Fruit fly (Drosophila melanogaster) whole organism, embryonic: ENCODE measurements around the gene CG42514.

ENCODE experiments used
- CG10462 ChIP-seq: fragments of 200-800 bp; sonication (Bioruptor generic); optimal IDR thresholded peaks from 2 replicates; lab custom pipeline; 2016; ENCODE audit warnings: missing biosample characterization, missing genetic modification characterization
- CG10543 ChIP-seq: fragments of 200-800 bp; sonication (Bioruptor generic); optimal IDR thresholded peaks from 3 replicates; lab custom pipeline; 2017; ENCODE audit warnings: missing biosample characterization, mild to moderate bottlenecking, missing genetic modification characterization, moderate library complexity
- CG10565 ChIP-seq: fragments of 200-800 bp; sonication (Bioruptor generic); optimal IDR thresholded peaks from 3 replicates; lab custom pipeline; 2016; ENCODE audit warnings: missing biosample characterization, mild to moderate bottlenecking, missing genetic modification characterization
- CG11085 ChIP-seq: fragments of 200-800 bp; sonication (Bioruptor generic); IDR thresholded peaks from 2 replicates; pipeline ENCODE4 v1.3.6; 2022; ENCODE audit warnings: missing biosample characterization, missing genetic modification characterization
- CG12155 ChIP-seq: fragments of 200-800 bp; sonication (Bioruptor generic); optimal IDR thresholded peaks from 3 replicates; lab custom pipeline; 2016; ENCODE audit warnings: missing biosample characterization, missing genetic modification characterization
- CG13287 ChIP-seq: fragments of 200-800 bp; sonication (Bioruptor generic); IDR thresholded peaks from 2 replicates; pipeline ENCODE4 v1.3.6; 2022; ENCODE audit warnings: missing biosample characterization, missing genetic modification characterization; ENCODE audit not compliant: partially characterized antibody
- CG14710 ChIP-seq: fragments of 200-800 bp; sonication (Bioruptor generic); optimal IDR thresholded peaks from 3 replicates; lab custom pipeline; 2019; ENCODE audit warnings: missing biosample characterization, mild to moderate bottlenecking, missing genetic modification characterization, moderate library complexity
- CG15601 ChIP-seq: fragments of 200-800 bp; sonication (Bioruptor generic); optimal IDR thresholded peaks from 3 replicates; lab custom pipeline; 2019; ENCODE audit warnings: missing biosample characterization, mild to moderate bottlenecking, missing genetic modification characterization, moderate library complexity
- CG17361 ChIP-seq: fragments of 200-800 bp; sonication (Bioruptor generic); IDR thresholded peaks from 3 replicates; pipeline ENCODE4 v1.3.6; 2022; ENCODE audit warnings: missing biosample characterization, missing genetic modification characterization
- CG18619 ChIP-seq: fragments of 200-800 bp; sonication (Bioruptor generic); optimal IDR thresholded peaks from 3 replicates; lab custom pipeline; 2017; ENCODE audit warnings: missing biosample characterization, mild to moderate bottlenecking, missing genetic modification characterization
- CG30403 ChIP-seq: fragments of 200-800 bp; sonication (Bioruptor generic); optimal IDR thresholded peaks from 3 replicates; lab custom pipeline; 2016; ENCODE audit warnings: missing biosample characterization, missing genetic modification characterization
- CG31365 ChIP-seq: fragments of 200-800 bp; sonication (Bioruptor generic); optimal IDR thresholded peaks from 2 replicates; lab custom pipeline; 2018; ENCODE audit warnings: missing biosample characterization, mild to moderate bottlenecking, missing genetic modification characterization
- CG31388 ChIP-seq: fragments of 200-800 bp; sonication (Bioruptor generic); optimal IDR thresholded peaks from 2 replicates; lab custom pipeline; 2016; ENCODE audit warnings: missing biosample characterization, missing genetic modification characterization
- CG6689 ChIP-seq: fragments of 200-800 bp; sonication (Bioruptor generic); IDR thresholded peaks from 2 replicates; pipeline ENCODE4 v1.3.6; 2022; ENCODE audit warnings: missing biosample characterization, missing genetic modification characterization
- CG6791 ChIP-seq: fragments of 200-800 bp; sonication (Bioruptor generic); IDR thresholded peaks from 3 replicates; pipeline ENCODE4 v1.3.6; 2022; ENCODE audit warnings: missing biosample characterization, missing genetic modification characterization; ENCODE audit not compliant: partially characterized antibody
- Camta ChIP-seq: fragments of 200-800 bp; sonication (Bioruptor generic); optimal IDR thresholded peaks from 2 replicates; lab custom pipeline; 2016; ENCODE audit warnings: missing biosample characterization, missing genetic modification characterization
- Deaf1 ChIP-seq: fragments of 200-800 bp; optimal IDR thresholded peaks from 3 replicates; lab custom pipeline; 2019; ENCODE audit warnings: missing biosample characterization, mild to moderate bottlenecking, missing genetic modification characterization, moderate library complexity
- Dfd ChIP-seq, 2 experiments: fragments of >200 bp; optimal IDR thresholded peaks; 2 replicates each; lab custom pipeline; 2017; ENCODE audit warnings: missing biosample characterization in 2 of 2, missing genetic modification characterization in 2 of 2
- Doc3 ChIP-seq: fragments of 200-800 bp; sonication (Bioruptor generic); IDR thresholded peaks from 3 replicates; pipeline ENCODE4 v1.3.6; 2022; ENCODE audit warnings: missing biosample characterization, missing genetic modification characterization; ENCODE audit not compliant: partially characterized antibody
- E2f1 ChIP-seq: fragments of 200-800 bp; sonication (Bioruptor generic); IDR thresholded peaks from 2 replicates; pipeline ENCODE4 v1.3.6; 2022; ENCODE audit warnings: missing biosample characterization, missing genetic modification characterization
- Fer2 ChIP-seq: fragments of 200-800 bp; sonication (Bioruptor generic); optimal IDR thresholded peaks from 2 replicates; lab custom pipeline; 2018; ENCODE audit warnings: missing biosample characterization, mild to moderate bottlenecking, missing genetic modification characterization, moderate library complexity
- Fer3 ChIP-seq: fragments of 200-800 bp; sonication (Bioruptor generic); optimal IDR thresholded peaks from 2 replicates; lab custom pipeline; 2018; ENCODE audit warnings: missing biosample characterization, mild to moderate bottlenecking, missing genetic modification characterization, moderate library complexity
- GATAe ChIP-seq: fragments of 200-800 bp; sonication (Bioruptor generic); conservative IDR thresholded peaks from 2 replicates; pipeline ENCODE4 v1.3.6; 2022; ENCODE audit warnings: missing biosample characterization, missing genetic modification characterization
- H15 ChIP-seq: fragments of 200-800 bp; sonication (Bioruptor generic); IDR thresholded peaks from 3 replicates; pipeline ENCODE4 v1.3.6; 2022; ENCODE audit warnings: missing biosample characterization, missing genetic modification characterization
- Jarid2 ChIP-seq: fragments of 200-800 bp; sonication (Bioruptor generic); optimal IDR thresholded peaks from 3 replicates; lab custom pipeline; 2017; ENCODE audit warnings: mild to moderate bottlenecking, missing biosample characterization, missing genetic modification reagents, missing genetic modification characterization
- Lpt ChIP-seq: fragments of >200 bp; optimal IDR thresholded peaks from 2 replicates; lab custom pipeline; 2018; ENCODE audit warnings: missing biosample characterization, missing genetic modification characterization
- Ssrp ChIP-seq: fragments of 200-800 bp; sonication (Bioruptor generic); optimal IDR thresholded peaks from 2 replicates; lab custom pipeline; 2018; ENCODE audit warnings: missing biosample characterization, mild to moderate bottlenecking, missing genetic modification characterization, moderate library complexity
- ato ChIP-seq: fragments of 200-800 bp; sonication (Bioruptor generic); IDR thresholded peaks from 2 replicates; pipeline ENCODE4 v1.3.6; 2022; ENCODE audit warnings: missing biosample characterization, missing genetic modification characterization; ENCODE audit not compliant: partially characterized antibody
- chif ChIP-seq, 2 experiments: fragments of 200-800 bp; sonication (Bioruptor generic); optimal IDR thresholded peaks; 3 replicates each; lab custom pipeline; 2016; ENCODE audit warnings: missing biosample characterization in 2 of 2, missing genetic modification characterization in 2 of 2
- corto ChIP-seq: fragments of 200-800 bp; sonication (Bioruptor generic); optimal IDR thresholded peaks from 2 replicates; lab custom pipeline; 2016; ENCODE audit warnings: missing biosample characterization, mild to moderate bottlenecking, missing genetic modification characterization, moderate library complexity
- gcm2 ChIP-seq: fragments of 200-800 bp; sonication (Bioruptor generic); optimal IDR thresholded peaks from 2 replicates; lab custom pipeline; 2016; ENCODE audit warnings: missing biosample characterization, missing genetic modification characterization
- gfzf ChIP-seq: fragments of 200-800 bp; sonication (Bioruptor generic); optimal IDR thresholded peaks from 2 replicates; lab custom pipeline; 2016; ENCODE audit warnings: missing biosample characterization, mild to moderate bottlenecking, missing genetic modification characterization, moderate library complexity
- gt ChIP-seq: fragments of 200-800 bp; sonication (Bioruptor generic); IDR thresholded peaks from 2 replicates; pipeline ENCODE4 v1.3.6; 2022; ENCODE audit warnings: missing biosample characterization, missing genetic modification characterization
- hb ChIP-seq: fragments of 200-800 bp; sonication (Bioruptor generic); IDR thresholded peaks from 3 replicates; pipeline ENCODE4 v1.3.6; 2022; ENCODE audit warnings: missing biosample characterization, missing genetic modification characterization; ENCODE audit not compliant: partially characterized antibody
- insv ChIP-seq, 2 experiments: fragments of 200-800 bp; sonication (Bioruptor generic); optimal IDR thresholded peaks; 3 replicates each; lab custom pipeline; 2016 to 2018; ENCODE audit warnings: missing biosample characterization in 2 of 2, missing genetic modification characterization in 2 of 2
- inv ChIP-seq: fragments of 200-800 bp; sonication (Bioruptor generic); IDR thresholded peaks from 2 replicates; pipeline ENCODE4 v1.3.6; 2022; ENCODE audit warnings: missing biosample characterization, missing genetic modification characterization; ENCODE audit not compliant: partially characterized antibody
- kni ChIP-seq: fragments of 200-800 bp; sonication (Bioruptor generic); optimal IDR thresholded peaks from 3 replicates; lab custom pipeline; 2017; ENCODE audit warnings: mild to moderate bottlenecking, missing biosample characterization, missing genetic modification reagents, missing genetic modification characterization
- lilli ChIP-seq: fragments of 200-800 bp; sonication (Bioruptor generic); optimal IDR thresholded peaks from 3 replicates; lab custom pipeline; 2016; ENCODE audit warnings: missing biosample characterization, missing genetic modification characterization
- prd ChIP-seq, 3 experiments: fragments of >200 bp in 2 of 3; fragments of 200-800 bp in 1 of 3; sonication (Bioruptor generic) in 1 of 3; optimal IDR thresholded peaks in 2 of 3; IDR thresholded peaks in 1 of 3; 2 replicates in 2 of 3; 3 replicates in 1 of 3; pipeline versions ENCODE4 v1.3.6 to Lab custom; 2017 to 2022; ENCODE audit warnings: missing biosample characterization in 1 of 3, missing genetic modification characterization in 1 of 3
- run ChIP-seq: fragments of 200-800 bp; sonication (Bioruptor generic); optimal IDR thresholded peaks from 3 replicates; lab custom pipeline; 2018; ENCODE audit warnings: missing biosample characterization, mild to moderate bottlenecking, missing genetic modification characterization
- sc ChIP-seq, 3 experiments: fragments of >200 bp in 2 of 3; fragments of 200-800 bp in 1 of 3; sonication (Bioruptor generic) in 1 of 3; optimal IDR thresholded peaks; 2 replicates in 2 of 3; 3 replicates in 1 of 3; lab custom pipeline; 2017; ENCODE audit warnings: mild to moderate bottlenecking in 1 of 3, missing biosample characterization in 1 of 3, missing genetic modification characterization in 1 of 3, missing genetic modification reagents in 1 of 3
- sens ChIP-seq: fragments of 200-800 bp; sonication (Bioruptor generic); peaks from one replicate; lab custom pipeline; 2016; ENCODE audit warnings: missing biosample characterization, missing genetic modification characterization
- seq ChIP-seq: fragments of 200-800 bp; sonication (Bioruptor generic); IDR thresholded peaks from 2 replicates; pipeline ENCODE4 v1.3.6; 2022; ENCODE audit warnings: missing biosample characterization, missing genetic modification characterization
- slp2 ChIP-seq: fragments of 200-800 bp; sonication (Bioruptor generic); optimal IDR thresholded peaks from 2 replicates; lab custom pipeline; 2016; ENCODE audit warnings: missing biosample characterization, missing genetic modification characterization
- sr ChIP-seq: fragments of 200-800 bp; sonication (Bioruptor generic); IDR thresholded peaks from 3 replicates; pipeline ENCODE4 v1.3.6; 2022; ENCODE audit warnings: missing biosample characterization, missing genetic modification characterization
- unpg ChIP-seq: fragments of 200-800 bp; sonication (Bioruptor generic); optimal IDR thresholded peaks from 3 replicates; lab custom pipeline; 2018; ENCODE audit warnings: missing biosample characterization, mild to moderate bottlenecking, missing genetic modification characterization, moderate library complexity
- wek ChIP-seq: fragments of 200-800 bp; sonication (Bioruptor generic); optimal IDR thresholded peaks from 3 replicates; lab custom pipeline; 2018; ENCODE audit warnings: missing biosample characterization, mild to moderate bottlenecking, missing genetic modification characterization, moderate library complexity

CG42514 gene

DNA sequence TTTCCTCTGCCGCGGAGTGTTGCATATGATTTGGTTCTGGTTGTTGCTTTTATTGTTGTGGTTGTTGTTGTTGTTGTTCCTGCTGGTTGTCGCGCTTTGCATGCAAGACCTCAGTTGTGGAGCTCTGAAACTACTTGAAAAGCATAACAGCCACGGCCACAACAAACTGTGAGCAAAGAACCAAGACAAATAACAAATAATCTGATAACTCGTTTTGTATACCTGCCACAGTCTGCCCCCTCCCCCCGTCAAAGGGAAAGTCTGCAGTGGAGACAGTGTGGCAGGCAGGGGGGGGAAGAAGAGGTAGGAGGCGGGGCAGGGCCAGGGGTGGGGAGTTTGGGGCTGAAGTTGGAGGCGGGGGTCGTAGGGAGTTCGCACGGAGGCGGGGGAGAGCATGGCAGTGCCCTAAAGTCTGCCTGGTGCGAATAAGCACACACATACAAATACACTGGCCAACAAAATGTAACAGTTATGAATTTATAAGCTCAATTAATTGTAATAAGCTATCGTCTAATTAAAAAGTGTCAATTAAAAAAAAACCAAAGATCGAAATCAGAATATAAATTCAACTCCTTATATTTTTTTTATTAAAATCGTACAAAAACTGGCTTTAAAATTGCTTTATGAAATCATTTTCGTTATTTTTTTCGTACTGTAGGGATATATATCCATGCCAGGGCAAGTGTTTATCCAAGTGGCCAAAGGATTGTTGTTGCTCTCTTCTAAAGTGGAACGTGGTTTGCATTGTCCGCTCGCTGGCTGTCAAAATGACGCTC is 7.4 kb downstream of the CG42514 start (continued):
- TF ChIP-seq CG31388 (no peak), Fer2 (no peak), chif (GFP tag; optimal IDR thresholded peaks at IDR 0.05; lab: Kevin White, UChicago) (peak in 1 of 2 experiments; percentile 26), hb (GFP tag; lab: Robert Waterston, UW) (no peak), E2f1 (GFP tag; lab: Robert Waterston, UW) (no peak), CG10543 (peak; percentile 7), seq (GFP tag; lab: Robert Waterston, UW) (no peak), sens (GFP tag; lab: Kevin White, UChicago) (peak; percentile 85), H15 (no peak), GATAe (GFP tag; lab: Robert Waterston, UW) (no peak), ato (GFP tag; lab: Robert Waterston, UW) (0 out of 2 replicates have a peak, but pooled peaks have one; percentile 31), Fer3 (no peak), lilli (GFP tag; lab: Kevin White, UChicago) (no peak), CG18619 (GFP tag; lab: Kevin White, UChicago) (no peak), Deaf1 (tag; lab: Kevin White, UChicago) (no peak), Dfd (GFP tag; optimal IDR thresholded peaks at IDR 0.05; lab: Kevin White, UChicago) (no peak), CG6689 (GFP tag; lab: Robert Waterston, UW) (0 out of 2 replicates have a peak, but pooled peaks have one; percentile 14), unpg (peak; percentile 43), gfzf (GFP tag; lab: Kevin White, UChicago) (no peak), sc (optimal IDR thresholded peaks at IDR 0.05; lab: Kevin White, UChicago) (no peak), sc (GFP tag; optimal IDR thresholded peaks at IDR 0.05; lab: Kevin White, UChicago) (peak; percentile 30), run (tag; lab: Kevin White, UChicago) (no peak), CG11085 (GFP tag; lab: Robert Waterston, UW) (no peak), gt (GFP tag; lab: Robert Waterston, UW) (no peak), Jarid2 (no peak), CG31365 (no peak), CG15601 (tag; lab: Kevin White, UChicago) (no peak), CG14710 (peak; percentile 35), Ssrp (tag; lab: Kevin White, UChicago) (peak; percentile 43), prd (optimal IDR thresholded peaks at IDR 0.05; lab: Kevin White, UChicago) (no peak), prd (GFP tag; IDR thresholded peaks at IDR 0.05; lab: Robert Waterston, UW) (no peak; the same call in 2 of the 3 replicates), gcm2 (GFP tag; lab: Kevin White, UChicago) (no peak), Doc3 (GFP tag; lab: Robert Waterston, UW) (no peak), kni (GFP tag; lab: Kevin White, UChicago) (peak; percentile 98), CG17361 (GFP tag; lab: Robert Waterston, UW) (peak; percentile 64), wek (GFP tag; lab: Kevin White, UChicago) (no peak), CG30403 (GFP tag; lab: Kevin White, UChicago) (peak; percentile 33), sr (GFP tag; lab: Robert Waterston, UW) (0 out of 3 replicates have a peak, but pooled peaks have one; percentile 30), Camta (GFP tag; lab: Kevin White, UChicago) (no peak), inv (GFP tag; lab: Robert Waterston, UW) (no peak), CG10565 (GFP tag; lab: Kevin White, UChicago) (no peak), CG13287 (GFP tag; lab: Robert Waterston, UW) (no peak), CG6791 (GFP tag; lab: Robert Waterston, UW) (no peak), CG10462 (GFP tag; lab: Kevin White, UChicago) (no peak), slp2 (GFP tag; lab: Kevin White, UChicago) (no peak), corto (GFP tag; lab: Kevin White, UChicago) (peak; percentile 34), Lpt (no peak), insv (GFP tag; optimal IDR thresholded peaks at IDR 0.05; lab: Kevin White, UChicago) (no peak), CG12155 (GFP tag; lab: Kevin White, UChicago) (no peak)
